Fruit fly (Drosophila melanogaster): ENCODE results near the gene CG14969.
A peak's percentile ranks its signal among the peaks of the same experiment; 100 is the strongest.

CG14969 gene

DNA sequence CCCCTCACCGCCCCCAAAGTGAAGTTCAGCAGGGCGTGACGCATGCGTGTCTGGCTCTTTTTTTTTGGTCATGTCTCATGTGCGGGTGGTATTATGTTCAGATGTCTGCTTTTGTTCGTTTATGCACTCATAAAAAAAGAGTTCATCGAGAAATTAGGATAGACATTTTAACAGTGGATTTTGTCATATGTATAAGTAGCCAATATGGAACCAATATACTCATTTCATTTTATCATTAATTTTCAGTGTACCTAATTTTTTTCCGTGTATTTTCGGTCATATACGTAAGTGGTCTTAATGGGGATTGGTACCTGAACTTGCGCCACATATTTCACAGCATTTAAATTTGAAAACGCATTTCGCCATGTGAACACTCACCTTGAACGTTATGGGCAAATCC, 34.4 kb downstream of the CG14969 start (continued):
- TF ChIP-seq CG17612 (GFP tag; IDR thresholded peaks at IDR 0.05) (no peak), dysf (GFP tag; IDR thresholded peaks at IDR 0.05) (peak; percentile 63), CG30020 (tag; optimal IDR thresholded peaks at IDR 0.05) (no peak), hth (optimal IDR thresholded peaks at IDR 0.05) (no peak), CG32772 (GFP tag; IDR thresholded peaks at IDR 0.05) (peak; percentile 4; the same call in 1 of the 2 replicates), CG10274 (GFP tag; optimal IDR thresholded peaks at IDR 0.05) (no peak), CG12744 (GFP tag; optimal IDR thresholded peaks at IDR 0.05) (no peak), CG12219 (GFP tag; optimal IDR thresholded peaks at IDR 0.05) (peak; percentile 38), dmrt11E (tag; optimal IDR thresholded peaks at IDR 0.05) (peak; percentile 54), Camta (GFP tag; optimal IDR thresholded peaks at IDR 0.05) (peak; percentile 58), Rx (GFP tag; IDR thresholded peaks at IDR 0.05) (peak; percentile 42; the same call in 1 of the 2 replicates), CG31388 (GFP tag; optimal IDR thresholded peaks at IDR 0.05) (no peak), HLH3B (GFP tag; IDR thresholded peaks at IDR 0.05) (peak; percentile 76), emc (GFP tag; optimal IDR thresholded peaks at IDR 0.05) (no peak), CG7987 (GFP tag; optimal IDR thresholded peaks at IDR 0.05) (peak; percentile 19), CG17912 (GFP tag; optimal IDR thresholded peaks at IDR 0.05) (no peak), sr (GFP tag; IDR thresholded peaks at IDR 0.05) (0 out of 3 replicates have a peak, but pooled peaks have one; percentile 35), CG4360 (GFP tag; IDR thresholded peaks at IDR 0.05) (peak; percentile 20; the same call in 1 of the 2 replicates), Sox100B (GFP tag; optimal IDR thresholded peaks at IDR 0.05) (peak; percentile 61), shn (GFP tag; optimal IDR thresholded peaks at IDR 0.05) (peak; percentile 7), NK7.1 (GFP tag; optimal IDR thresholded peaks at IDR 0.05) (peak; percentile 30), CG6254 (GFP tag; optimal IDR thresholded peaks at IDR 0.05) (peak; percentile 49), CG2678 (tag; optimal IDR thresholded peaks at IDR 0.05) (peak; percentile 77), Gug (GFP tag; IDR thresholded peaks at IDR 0.05) (0 out of 4 replicates have a peak, but pooled peaks have one; percentile 10), CG17328 (GFP tag; IDR thresholded peaks at IDR 0.05) (peak; percentile 77), CG1832 (GFP tag; optimal IDR thresholded peaks at IDR 0.05) (no peak), Hsf (GFP tag; optimal IDR thresholded peaks at IDR 0.05) (peak; percentile 46), CG3726 (GFP tag; IDR thresholded peaks at IDR 0.05) (no peak), CG13424 (tag; optimal IDR thresholded peaks at IDR 0.05) (peak; percentile 55), CG14710 (tag; optimal IDR thresholded peaks at IDR 0.05) (peak; percentile 60), bowl (GFP tag; IDR thresholded peaks at IDR 0.05) (no peak), ap (GFP tag; IDR thresholded peaks at IDR 0.05) (peak; percentile 61), crol (GFP tag; IDR thresholded peaks at IDR 0.05) (no peak), Ets65A (GFP tag) (peak; percentile 60), CG4424 (GFP tag; optimal IDR thresholded peaks at IDR 0.05) (peak; percentile 66), esg (GFP tag; conservative IDR thresholded peaks at IDR 0.05) (peak; percentile 59), Opbp (GFP tag; IDR thresholded peaks at IDR 0.05; ENCODE audit: partially characterized antibody) (no peak), al (GFP tag; IDR thresholded peaks at IDR 0.05) (no peak), CG8290 (GFP tag; optimal IDR thresholded peaks at IDR 0.05) (no peak), CG8290 (tag; optimal IDR thresholded peaks at IDR 0.05) (no peak), CG1024 (GFP tag; IDR thresholded peaks at IDR 0.05) (peak; percentile 65), phol (tag; optimal IDR thresholded peaks at IDR 0.05) (peak; percentile 70), Kr (GFP tag; optimal IDR thresholded peaks at IDR 0.05) (no peak), grn (GFP tag; optimal IDR thresholded peaks at IDR 0.05) (no peak), YL-1 (GFP tag; optimal IDR thresholded peaks at IDR 0.05) (no peak), gce (GFP tag; IDR thresholded peaks at IDR 0.05) (0 out of 3 replicates have a peak, but pooled peaks have one; percentile 22), amos (GFP tag; IDR thresholded peaks at IDR 0.05; ENCODE audit: partially characterized antibody) (no peak), lilli (GFP tag; optimal IDR thresholded peaks at IDR 0.05) (no peak), Asciz (GFP tag; optimal IDR thresholded peaks at IDR 0.05) (peak; percentile 67), CG15269 (tag; optimal IDR thresholded peaks at IDR 0.05) (peak; percentile 65), hkb (optimal IDR thresholded peaks at IDR 0.05) (no peak), hkb (GFP tag; IDR thresholded peaks at IDR 0.05) (peak; percentile 89), H2.0 (GFP tag; IDR thresholded peaks at IDR 0.05) (peak; percentile 71)
